Worm (Caenorhabditis elegans) whole organism, L1 larva: ENCODE results near the gene cutl-1.

Source experiments
- mab-9 ChIP-seq: fragments of 200-800 bp; sonication (Bioruptor generic); IDR thresholded peaks from 2 replicates; pipeline ENCODE4 v1.3.6; 2022; ENCODE audit warnings: missing genetic modification reagents, missing genetic modification characterization, missing compliant biosample characterization
- unc-62 ChIP-seq: fragments of 150-350 bp; optimal IDR thresholded peaks from 2 replicates; lab custom pipeline; 2014; ENCODE audit warnings: missing biosample characterization, missing genetic modification reagents, missing genetic modification characterization

DNA sequence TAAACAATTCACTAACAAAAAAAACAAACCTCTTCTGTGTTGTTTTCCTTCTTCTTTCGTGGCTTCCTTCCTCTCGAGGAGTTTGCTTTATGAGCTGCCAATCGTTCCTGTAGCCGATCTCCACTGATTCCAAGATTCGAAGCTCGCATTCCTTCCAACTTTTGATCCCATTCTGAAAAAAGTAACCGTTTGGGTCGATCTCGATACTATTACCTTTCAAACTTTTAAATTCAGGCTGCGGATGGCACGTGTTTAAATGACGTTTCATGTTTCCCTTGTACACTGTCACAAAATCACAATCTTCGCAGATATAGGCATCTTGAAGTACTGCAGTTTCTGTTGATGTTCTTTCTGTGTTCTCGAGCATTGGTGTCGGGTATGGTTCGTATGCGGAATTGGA, 18.4 kb downstream of the cutl-1 start:
- no peak for TF ChIP-seq mab-9
- TF ChIP-seq unc-62 (GFP tag; lab: Kevin White, UChicago): no peak
